Fruit fly (Drosophila melanogaster) whole organism, adult: ENCODE results near the gene CG13920.

Experiments used
- CG11617 ChIP-seq: fragments of 200-800 bp; sonication (Bioruptor generic); optimal IDR thresholded peaks from 2 replicates; lab custom pipeline; 2017; ENCODE audit warnings: mild to moderate bottlenecking, missing biosample characterization, missing genetic modification reagents, missing genetic modification characterization
- CG12768 ChIP-seq: fragments of 200-800 bp; sonication (Bioruptor generic); optimal IDR thresholded peaks from 2 replicates; lab custom pipeline; 2017; ENCODE audit warnings: missing biosample characterization, missing genetic modification characterization, mild to moderate bottlenecking, moderate library complexity, missing genetic modification reagents
- CG14711 ChIP-seq: fragments of 200-800 bp; sonication (Bioruptor generic); optimal IDR thresholded peaks from 2 replicates; lab custom pipeline; 2018; ENCODE audit warnings: missing biosample characterization, mild to moderate bottlenecking, missing genetic modification characterization, moderate library complexity
- CG33017 ChIP-seq: fragments of 200-800 bp; sonication (Bioruptor generic); optimal IDR thresholded peaks from 2 replicates; lab custom pipeline; 2018; ENCODE audit warnings: missing biosample characterization, mild to moderate bottlenecking, missing genetic modification characterization, moderate library complexity
- CG7101 ChIP-seq: fragments of 200-800 bp; sonication (Bioruptor generic); optimal IDR thresholded peaks from 2 replicates; lab custom pipeline; 2018; ENCODE audit warnings: missing biosample characterization, mild to moderate bottlenecking, missing genetic modification characterization, moderate library complexity
- Hr96 ChIP-seq: fragments of 200-800 bp; sonication (Bioruptor generic); optimal IDR thresholded peaks from 2 replicates; lab custom pipeline; 2016; ENCODE audit warnings: missing biosample characterization, missing genetic modification characterization
- Mnt ChIP-seq: fragments of 200-800 bp; sonication (Bioruptor generic); optimal IDR thresholded peaks from 2 replicates; lab custom pipeline; 2016; ENCODE audit warnings: missing biosample characterization, mild to moderate bottlenecking, missing genetic modification characterization
- kay ChIP-seq: fragments of 200-800 bp; sonication (Bioruptor generic); peaks from one replicate; lab custom pipeline; 2016; ENCODE audit warnings: missing biosample characterization, missing genetic modification characterization, borderline replicate concordance
- ovo ChIP-seq: fragments of 200-800 bp; sonication (Bioruptor generic); optimal IDR thresholded peaks from 2 replicates; lab custom pipeline; 2016; ENCODE audit warnings: missing biosample characterization, missing genetic modification characterization

DNA sequence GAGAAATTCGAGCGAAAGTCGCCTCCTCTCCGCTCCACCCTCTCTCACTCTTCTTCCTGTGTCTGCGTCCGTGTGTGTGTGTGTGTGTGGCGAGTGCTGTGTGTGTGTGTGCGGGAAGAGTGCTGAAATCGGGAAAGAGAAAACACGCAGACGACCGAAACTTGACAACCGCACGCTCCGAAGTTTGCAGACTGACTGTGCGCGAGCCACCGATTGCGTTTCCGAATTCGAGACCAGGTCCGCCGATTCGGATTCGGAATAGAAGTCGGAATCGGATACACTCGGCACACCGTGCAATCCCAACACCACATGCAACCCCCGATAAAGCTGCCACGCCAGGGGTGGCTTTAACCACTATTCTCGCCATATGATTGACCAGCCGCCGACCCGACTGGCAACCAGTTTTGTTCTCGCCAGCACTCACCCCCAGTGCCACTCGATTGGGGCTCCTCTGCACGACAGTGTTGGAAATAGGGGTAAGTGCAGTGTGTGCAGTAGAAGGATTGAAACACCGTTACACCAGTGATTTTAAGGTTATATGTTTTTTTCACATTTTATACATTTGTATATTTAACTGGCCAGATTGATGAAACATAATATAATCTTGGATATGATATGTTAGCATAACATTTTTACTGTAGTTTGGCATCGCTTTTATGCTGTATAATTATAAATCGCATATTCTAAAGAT lies 20.4 kb upstream of the CG13920 start, which contains the start of gene CG13928:
- no peak for TF ChIP-seq CG7101
- no peak for TF ChIP-seq CG11617
- TF ChIP-seq CG14711 (tag; lab: Kevin White, UChicago) = no peak
- TF ChIP-seq Mnt = no peak
- TF ChIP-seq CG33017 (tag; lab: Kevin White, UChicago) = no peak
- TF ChIP-seq kay = no peak
- no peak for TF ChIP-seq ovo (GFP tag; lab: Kevin White, UChicago)
- TF ChIP-seq CG12768 (GFP tag; lab: Kevin White, UChicago) = no peak
- no peak for TF ChIP-seq Hr96 (GFP tag; lab: Kevin White, UChicago)
